Worm (Caenorhabditis elegans): Measurements from ENCODE around the gene sknr-1.

ce11 chrV:2577603-2578002, 47.7 kb downstream of the sknr-1 start, which contains the start of gene srt-4:
- TF ChIP-seq zag-1 (tag; optimal IDR thresholded peaks at IDR 0.05), result no peak
- TF ChIP-seq fkh-10 (GFP tag; optimal IDR thresholded peaks at IDR 0.05), result no peak
- no peak for TF ChIP-seq snpc-4 (tag; optimal IDR thresholded peaks at IDR 0.05)
- TF ChIP-seq hmg-1.1 (GFP tag; IDR thresholded peaks at IDR 0.05), result no peak
- no peak for TF ChIP-seq egl-27 (tag; optimal IDR thresholded peaks at IDR 0.05)
- TF ChIP-seq lin-13 (GFP tag; optimal IDR thresholded peaks at IDR 0.05), result no peak
- no peak for TF ChIP-seq unc-62 (GFP tag; optimal IDR thresholded peaks at IDR 0.05 in 1 of 2)
- TF ChIP-seq unc-62 (tag; optimal IDR thresholded peaks at IDR 0.05), result no peak
- no peak for TF ChIP-seq aly-2 (tag; optimal IDR thresholded peaks at IDR 0.05)

Data from whole organism, L4 larva.